Fruit fly (Drosophila melanogaster) whole organism, wandering third instar larva: ENCODE data around the gene IntS12.
A peak's percentile ranks its signal among the peaks of the same experiment; 100 is the strongest.

ENCODE experiments used
- Abd-B ChIP-seq: fragments of >200 bp; optimal IDR thresholded peaks from 2 replicates; lab custom pipeline; 2017; ENCODE audit warnings: missing biosample characterization, missing genetic modification characterization
- CG32264 ChIP-seq: fragments of 200-800 bp; sonication (Bioruptor generic); optimal IDR thresholded peaks from 2 replicates; lab custom pipeline; 2016; ENCODE audit warnings: missing biosample characterization, missing genetic modification characterization
- CG9705 ChIP-seq: fragments of 200-800 bp; sonication (Bioruptor generic); optimal IDR thresholded peaks from 2 replicates; lab custom pipeline; 2018; ENCODE audit warnings: missing biosample characterization, mild to moderate bottlenecking, missing genetic modification characterization
- CrebA ChIP-seq: fragments of 200-800 bp; sonication (Bioruptor generic); optimal IDR thresholded peaks from 2 replicates; lab custom pipeline; 2016; ENCODE audit warnings: missing biosample characterization, mild to moderate bottlenecking, missing genetic modification characterization, borderline replicate concordance
- Dfd ChIP-seq: fragments of >200 bp; optimal IDR thresholded peaks from 2 replicates; lab custom pipeline; 2017; ENCODE audit warnings: missing biosample characterization, missing genetic modification characterization
- Dif ChIP-seq: fragments of 200-275, 200-300 bp; sonication (Bioruptor generic); optimal IDR thresholded peaks from 2 replicates; lab custom pipeline; 2018; ENCODE audit warnings: missing biosample characterization, missing genetic modification characterization; ENCODE audit not compliant: partially characterized antibody
- GATAd ChIP-seq: sonication (Bioruptor generic); optimal IDR thresholded peaks from 2 replicates; lab custom pipeline; 2016; ENCODE audit warnings: missing biosample characterization, missing genetic modification characterization
- HLH106 ChIP-seq: fragments of 200-800 bp; optimal IDR thresholded peaks from 3 replicates; lab custom pipeline; 2019; ENCODE audit warnings: missing biosample characterization, mild to moderate bottlenecking, missing genetic modification characterization, moderate library complexity
- Hnf4 ChIP-seq: fragments of 200-800 bp; sonication (Bioruptor generic); optimal IDR thresholded peaks from 2 replicates; lab custom pipeline; 2016; ENCODE audit warnings: missing biosample characterization, mild to moderate bottlenecking, missing genetic modification characterization
- Hr78 ChIP-seq: fragments of >200 bp; optimal IDR thresholded peaks from 2 replicates; lab custom pipeline; 2017; ENCODE audit warnings: missing biosample characterization, missing genetic modification characterization
- Hr83 ChIP-seq: fragments of 200-300 bp; sonication (Bioruptor generic); optimal IDR thresholded peaks from 2 replicates; lab custom pipeline; 2016; ENCODE audit warnings: missing biosample characterization, mild to moderate bottlenecking, missing genetic modification characterization, moderate library complexity; ENCODE audit not compliant: poor library complexity, severe bottlenecking
- Jra ChIP-seq: sonication (Bioruptor generic); optimal IDR thresholded peaks from 2 replicates; lab custom pipeline; 2016; ENCODE audit warnings: missing biosample characterization, missing genetic modification characterization
- Mio ChIP-seq: sonication (Bioruptor generic); optimal IDR thresholded peaks from 2 replicates; lab custom pipeline; 2016; ENCODE audit warnings: missing biosample characterization, missing genetic modification characterization
- Myc ChIP-seq: fragments of >200 bp; optimal IDR thresholded peaks from 2 replicates; lab custom pipeline; 2017
- N ChIP-seq: fragments of >200 bp; optimal IDR thresholded peaks from 2 replicates; lab custom pipeline; 2018; ENCODE audit warnings: missing biosample characterization, missing external identifiers, missing genetic modification characterization
- OdsH ChIP-seq: fragments of 200-800 bp; sonication (Bioruptor generic); optimal IDR thresholded peaks from 2 replicates; lab custom pipeline; 2016; ENCODE audit warnings: missing biosample characterization, mild to moderate bottlenecking, missing genetic modification characterization
- Rel ChIP-seq, 2 experiments: fragments of 200-800 bp; sonication (Bioruptor generic) in 1 of 2; optimal IDR thresholded peaks; 2 replicates in 1 of 2; 3 replicates in 1 of 2; lab custom pipeline; 2016 to 2019; ENCODE audit warnings: mild to moderate bottlenecking in 2 of 2, missing biosample characterization in 2 of 2, missing genetic modification characterization in 2 of 2, moderate library complexity in 1 of 2
- Sp1 ChIP-seq: fragments of 200-800 bp; sonication (Bioruptor generic); optimal IDR thresholded peaks from 3 replicates; lab custom pipeline; 2019; ENCODE audit warnings: missing biosample characterization, mild to moderate bottlenecking, missing genetic modification characterization, moderate library complexity
- Vsx2 ChIP-seq: fragments of 200-300, 225-300 bp; sonication (Bioruptor generic); optimal IDR thresholded peaks from 2 replicates; lab custom pipeline; 2018; ENCODE audit warnings: missing biosample characterization, missing genetic modification characterization; ENCODE audit not compliant: partially characterized antibody
- br ChIP-seq: fragments of 200-800 bp; sonication (Bioruptor generic); optimal IDR thresholded peaks from 2 replicates; lab custom pipeline; 2016; ENCODE audit warnings: missing biosample characterization, missing genetic modification characterization
- brk ChIP-seq: fragments of 200-800 bp; sonication (Bioruptor generic); optimal IDR thresholded peaks from 2 replicates; lab custom pipeline; 2016; ENCODE audit warnings: missing biosample characterization, mild to moderate bottlenecking, missing genetic modification characterization
- dl ChIP-seq, 2 experiments: fragments of 175-275, 200-275 bp in 1 of 2; fragments of 200-275 bp in 1 of 2; sonication (Bioruptor generic); optimal IDR thresholded peaks; lab custom pipeline; 2018; ENCODE audit warnings: mild to moderate bottlenecking in 2 of 2, missing biosample characterization in 2 of 2, missing genetic modification characterization in 2 of 2, moderate library complexity in 2 of 2; ENCODE audit not compliant: partially characterized antibody in 2 of 2, insufficient read depth in 1 of 2
- dmrt93B ChIP-seq: fragments of 200-800 bp; sonication (Bioruptor generic); optimal IDR thresholded peaks from 2 replicates; lab custom pipeline; 2018; ENCODE audit warnings: missing biosample characterization, mild to moderate bottlenecking, missing genetic modification characterization
- dsf ChIP-seq: sonication (Bioruptor generic); optimal IDR thresholded peaks from 2 replicates; lab custom pipeline; 2016; ENCODE audit warnings: missing biosample characterization, missing genetic modification characterization, borderline replicate concordance
- ey ChIP-seq: fragments of 200-800 bp; sonication (Bioruptor generic); optimal IDR thresholded peaks from 2 replicates; lab custom pipeline; 2016; ENCODE audit warnings: missing biosample characterization, missing genetic modification characterization
- foxo ChIP-seq, 2 experiments: fragments of 200-800 bp; sonication (Bioruptor generic); optimal IDR thresholded peaks; 2 replicates in 1 of 2; 3 replicates in 1 of 2; lab custom pipeline; 2016 to 2017; ENCODE audit warnings: missing biosample characterization in 2 of 2, missing genetic modification characterization in 2 of 2
- fru ChIP-seq: fragments of 200-800 bp; sonication (Bioruptor generic); optimal IDR thresholded peaks from 3 replicates; lab custom pipeline; 2016; ENCODE audit warnings: missing biosample characterization, mild to moderate bottlenecking, missing genetic modification characterization
- h ChIP-seq: fragments of 200-800 bp; sonication (Bioruptor generic); optimal IDR thresholded peaks from 3 replicates; lab custom pipeline; 2016; ENCODE audit warnings: missing biosample characterization, mild to moderate bottlenecking, missing genetic modification characterization
- jim ChIP-seq: fragments of 175-275, 200-325 bp; sonication (Bioruptor generic); optimal IDR thresholded peaks from 2 replicates; lab custom pipeline; 2016; ENCODE audit warnings: missing biosample characterization, mild to moderate bottlenecking, missing genetic modification characterization
- lola ChIP-seq: fragments of >200 bp; optimal IDR thresholded peaks from 2 replicates; lab custom pipeline; 2017; ENCODE audit warnings: missing biosample characterization, missing genetic modification characterization
- pan ChIP-seq: fragments of >200 bp; optimal IDR thresholded peaks from 2 replicates; lab custom pipeline; 2017
- psq ChIP-seq: fragments of 200-800 bp; sonication (Bioruptor generic); optimal IDR thresholded peaks from 3 replicates; lab custom pipeline; 2017; ENCODE audit warnings: missing biosample characterization, mild to moderate bottlenecking, missing genetic modification characterization, moderate library complexity
- rgr ChIP-seq: fragments of 200-800 bp; sonication (Bioruptor generic); optimal IDR thresholded peaks from 3 replicates; lab custom pipeline; 2016; ENCODE audit warnings: missing biosample characterization, mild to moderate bottlenecking, missing genetic modification characterization
- sage ChIP-seq: fragments of 200-800 bp; sonication (Bioruptor generic); optimal IDR thresholded peaks from 2 replicates; lab custom pipeline; 2016; ENCODE audit warnings: missing biosample characterization, mild to moderate bottlenecking, missing genetic modification characterization
- sv ChIP-seq: fragments of 200-800 bp; sonication (Bioruptor generic); optimal IDR thresholded peaks from 3 replicates; lab custom pipeline; 2016; ENCODE audit warnings: missing biosample characterization, missing genetic modification characterization
- tai ChIP-seq: sonication (Bioruptor generic); optimal IDR thresholded peaks from 2 replicates; lab custom pipeline; 2016; ENCODE audit warnings: missing biosample characterization, missing genetic modification characterization
- usp ChIP-seq: fragments of >200 bp; optimal IDR thresholded peaks from 2 replicates; lab custom pipeline; 2017; ENCODE audit warnings: missing biosample characterization, missing genetic modification characterization
- woc ChIP-seq: sonication (Bioruptor generic); optimal IDR thresholded peaks from 2 replicates; lab custom pipeline; 2016; ENCODE audit warnings: missing biosample characterization, mild to moderate bottlenecking, missing genetic modification characterization

The IntS12 gene

dm6 chr3R:26831861-26832260, 31.3 kb upstream of the IntS12 start:
- TF ChIP-seq foxo (GFP tag; optimal IDR thresholded peaks at IDR 0.05; lab: Kevin White, UChicago) (peak in 1 of 2 experiments; percentile 5), CG32264 (GFP tag; lab: Kevin White, UChicago) (no peak), usp (GFP tag; lab: Kevin White, UChicago) (no peak), HLH106 (no peak), Sp1 (GFP tag; lab: Kevin White, UChicago) (no peak), CrebA (GFP tag; lab: Kevin White, UChicago) (no peak)

- TF ChIP-seq fru (GFP tag; lab: Kevin White, UChicago), result peak; percentile 30
- TF ChIP-seq Vsx2 (GFP tag; lab: Kevin White, UChicago), result no peak
- TF ChIP-seq foxo (GFP tag; optimal IDR thresholded peaks at IDR 0.05; lab: Kevin White, UChicago), result peak in 1 of 2 experiments; percentile 0
- peak; percentile 17 for TF ChIP-seq HLH106
Measured at dm6 chr3R:26846446-26846845, 16.7 kb upstream of the IntS12 start.

- TF ChIP-seq fru (GFP tag; lab: Kevin White, UChicago), result peak; percentile 26
- TF ChIP-seq sv (GFP tag; lab: Kevin White, UChicago), result no peak
- TF ChIP-seq dsf (GFP tag; lab: Kevin White, UChicago), result no peak
- TF ChIP-seq h, result peak; percentile 26
- peak; percentile 30 for TF ChIP-seq rgr
- no peak for TF ChIP-seq dmrt93B (GFP tag; lab: Kevin White, UChicago)
- peak in 1 of 2 experiments; percentile 52 for TF ChIP-seq foxo (GFP tag; optimal IDR thresholded peaks at IDR 0.05; lab: Kevin White, UChicago)
- peak; percentile 13 for TF ChIP-seq ey (GFP tag; lab: Kevin White, UChicago)
- peak; percentile 3 for TF ChIP-seq HLH106
Measured at dm6 chr3R:26853699-26854098, 9.5 kb upstream of the IntS12 start.

- TF ChIP-seq psq (GFP tag; lab: Kevin White, UChicago) (peak; percentile 14), dl (GFP tag; optimal IDR thresholded peaks at IDR 0.05; lab: Kevin White, UChicago; ENCODE audit: insufficient read depth in 1 of 2, partially characterized antibody in 2 of 2) (no peak), fru (GFP tag; lab: Kevin White, UChicago) (peak; percentile 84), brk (no peak), CG32264 (GFP tag; lab: Kevin White, UChicago) (no peak), Dif (GFP tag; lab: Kevin White, UChicago) (no peak), tai (GFP tag; lab: Kevin White, UChicago) (no peak), Hr78 (GFP tag; lab: Kevin White, UChicago) (no peak), OdsH (GFP tag; lab: Kevin White, UChicago) (peak; percentile 32), sage (no peak), Hr83 (no peak), CrebA (GFP tag; lab: Kevin White, UChicago) (no peak), dmrt93B (GFP tag; lab: Kevin White, UChicago) (no peak), Vsx2 (GFP tag; lab: Kevin White, UChicago) (no peak), usp (GFP tag; lab: Kevin White, UChicago) (no peak), Sp1 (GFP tag; lab: Kevin White, UChicago) (peak; percentile 70), Jra (no peak), jim (GFP tag; lab: Kevin White, UChicago) (no peak), lola (GFP tag; lab: Kevin White, UChicago) (no peak), GATAd (no peak), ey (GFP tag; lab: Kevin White, UChicago) (peak; percentile 42), N (GFP tag; lab: Kevin White, UChicago) (no peak), CG9705 (GFP tag; lab: Kevin White, UChicago) (no peak), Abd-B (no peak), pan (lab: Kevin White, UChicago) (no peak), HLH106 (peak; percentile 71), woc (GFP tag; lab: Kevin White, UChicago) (peak; percentile 4), h (peak; percentile 67), Myc (lab: Kevin White, UChicago) (no peak), rgr (peak; percentile 50), Rel (GFP tag; optimal IDR thresholded peaks at IDR 0.05; lab: Kevin White, UChicago) (no peak), Rel (tag; optimal IDR thresholded peaks at IDR 0.05; lab: Kevin White, UChicago) (no peak), Mio (GFP tag; lab: Kevin White, UChicago) (no peak), dsf (GFP tag; lab: Kevin White, UChicago) (no peak), sv (GFP tag; lab: Kevin White, UChicago) (no peak), foxo (GFP tag; optimal IDR thresholded peaks at IDR 0.05; lab: Kevin White, UChicago) (peak in 1 of 2 experiments; percentile 68), Hnf4 (peak; percentile 40), Dfd (GFP tag; lab: Kevin White, UChicago) (no peak), br (GFP tag; lab: Kevin White, UChicago) (peak; percentile 32)
- TF ChIP-seq, all 38 proteins: peak for 12
Measured at dm6 chr3R:26859228-26859627, 3.9 kb upstream of the IntS12 start.
